Fruit fly (Drosophila melanogaster): Measurements from ENCODE around the gene Vps60.

dm6 chr3L:17622081-17622850 is 841 bp upstream of the Vps60 start:
- no peak for TF ChIP-seq CG8478 (optimal IDR thresholded peaks at IDR 0.05)
- TF ChIP-seq CTCF (optimal IDR thresholded peaks at IDR 0.05), result no peak

Measured in S2 (cell line).